Worm (Caenorhabditis elegans) whole organism, mixed stage, embryonic: Measurements from ENCODE around the gene F53C11.9.

ENCODE experiments used
- blmp-1 ChIP-seq: fragments of 150-350 bp; optimal IDR thresholded peaks from 2 replicates; lab custom pipeline; 2014; ENCODE audit warnings: missing biosample characterization, missing genetic modification characterization
- ceh-83 ChIP-seq: fragments of 200-800 bp; sonication (Bioruptor generic); optimal IDR thresholded peaks from 2 replicates; lab custom pipeline; 2018; ENCODE audit warnings: mild to moderate bottlenecking, missing genetic modification characterization, missing compliant biosample characterization
- ces-1 ChIP-seq: fragments of 150-350 bp; optimal IDR thresholded peaks from 2 replicates; lab custom pipeline; 2014; ENCODE audit warnings: missing biosample characterization, missing genetic modification reagents, missing genetic modification characterization
- elt-1 ChIP-seq: sonication (generic microtip); optimal IDR thresholded peaks from 2 replicates; lab custom pipeline; 2017; ENCODE audit warnings: missing genetic modification characterization, mild to moderate bottlenecking, missing compliant biosample characterization, antibody characterized with exemption, moderate library complexity, borderline replicate concordance; ENCODE audit not compliant: insufficient read depth
- hlh-1 ChIP-seq: fragments of 150-350 bp; optimal IDR thresholded peaks from 2 replicates; lab custom pipeline; 2014; ENCODE audit warnings: missing biosample characterization, missing genetic modification reagents, missing genetic modification characterization
- nhr-237 ChIP-seq: fragments of 150-350 bp; optimal IDR thresholded peaks from 2 replicates; lab custom pipeline; 2014; ENCODE audit warnings: missing biosample characterization, missing genetic modification characterization
- nhr-28 ChIP-seq: fragments of 150-350 bp; optimal IDR thresholded peaks from 2 replicates; lab custom pipeline; 2014; ENCODE audit warnings: missing biosample characterization, missing genetic modification characterization
- nhr-76 ChIP-seq: sonication (generic microtip); optimal IDR thresholded peaks from 2 replicates; lab custom pipeline; 2017; ENCODE audit warnings: missing biosample characterization, missing genetic modification characterization
- pha-4 ChIP-seq: fragments of 150-350 bp; optimal IDR thresholded peaks from 2 replicates; lab custom pipeline; 2018; ENCODE audit warnings: missing biosample characterization, missing genetic modification reagents, missing genetic modification characterization
- snpc-4 ChIP-seq: fragments of 150-350 bp; optimal IDR thresholded peaks from 2 replicates; lab custom pipeline; 2014; ENCODE audit warnings: missing biosample characterization, missing genetic modification characterization
- unc-62 ChIP-seq: fragments of 150-350 bp; optimal IDR thresholded peaks from 2 replicates; lab custom pipeline; 2014; ENCODE audit warnings: missing biosample characterization, missing genetic modification reagents, missing genetic modification characterization
- ztf-11 ChIP-seq: fragments of 150-350 bp; optimal IDR thresholded peaks from 2 replicates; lab custom pipeline; 2014; ENCODE audit warnings: missing biosample characterization, missing genetic modification characterization

DNA sequence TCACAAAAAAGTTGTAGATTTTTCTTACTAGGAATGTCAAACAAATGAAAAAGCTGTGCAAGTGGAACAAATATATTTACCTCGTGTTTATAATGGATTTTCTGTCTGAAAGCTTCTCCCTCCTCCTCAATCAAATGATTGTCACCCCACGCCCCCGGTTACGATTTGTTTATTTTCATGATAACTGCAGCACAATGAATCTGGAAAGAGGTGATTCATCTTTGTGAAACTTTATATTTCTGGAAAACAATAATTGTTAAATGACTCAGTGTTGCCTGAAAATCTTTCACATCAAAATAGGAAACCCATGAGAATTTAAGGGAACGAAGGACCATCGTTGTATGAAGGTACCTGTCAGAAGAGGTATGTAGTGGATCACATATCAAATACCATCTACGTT is 29.2 kb upstream of the F53C11.9 start, which contains the start of gene F35E12.10:
- no peak for TF ChIP-seq unc-62 (GFP tag; lab: Kevin White, UChicago)
- TF ChIP-seq nhr-76 (tag; lab: Kevin White, UChicago), result no peak
- no peak for TF ChIP-seq blmp-1
- no peak for TF ChIP-seq pha-4
- no peak for TF ChIP-seq ceh-83
- TF ChIP-seq nhr-28 (tag; lab: Kevin White, UChicago), result no peak
- no peak for TF ChIP-seq nhr-237 (tag; lab: Kevin White, UChicago)
- no peak for TF ChIP-seq snpc-4 (tag; lab: Kevin White, UChicago)
- no peak for TF ChIP-seq hlh-1 (tag; lab: Kevin White, UChicago)
- no peak for TF ChIP-seq ztf-11
- TF ChIP-seq elt-1 (tag; lab: Kevin White, UChicago), result no peak
- no peak for TF ChIP-seq ces-1 (GFP tag; lab: Kevin White, UChicago)
